Fruit fly (Drosophila melanogaster) whole organism, embryonic: ENCODE measurements around the gene Pat1.

ENCODE experiments used
- ATbp ChIP-seq: fragments of 200-800 bp; sonication (Bioruptor generic); optimal IDR thresholded peaks from 2 replicates; lab custom pipeline; 2017; ENCODE audit warnings: missing biosample characterization, mild to moderate bottlenecking, missing genetic modification characterization, missing genetic modification reagents
- Blimp-1 ChIP-seq: fragments of 200-800 bp; sonication (Bioruptor generic); optimal IDR thresholded peaks from 3 replicates; lab custom pipeline; 2018; ENCODE audit warnings: missing biosample characterization, missing genetic modification characterization, mild to moderate bottlenecking, moderate library complexity, missing genetic modification reagents
- BtbVII ChIP-seq: fragments of 200-800 bp; sonication (Bioruptor generic); optimal IDR thresholded peaks from 3 replicates; lab custom pipeline; 2017; ENCODE audit warnings: missing biosample characterization, mild to moderate bottlenecking, missing genetic modification characterization
- CG12104 ChIP-seq: fragments of 200-800 bp; sonication (Bioruptor generic); optimal IDR thresholded peaks from 3 replicates; lab custom pipeline; 2016; ENCODE audit warnings: missing biosample characterization, missing genetic modification characterization
- CG1603 ChIP-seq: fragments of 200-800 bp; sonication (Bioruptor generic); optimal IDR thresholded peaks from 2 replicates; lab custom pipeline; 2019; ENCODE audit warnings: missing biosample characterization, mild to moderate bottlenecking, missing genetic modification characterization, moderate library complexity
- CG17328 ChIP-seq: fragments of 200-800 bp; sonication (Bioruptor generic); IDR thresholded peaks from 2 replicates; pipeline ENCODE4 v1.3.6; 2022; ENCODE audit warnings: missing biosample characterization, missing genetic modification characterization
- CG17829 ChIP-seq: fragments of 200-800 bp; optimal IDR thresholded peaks from 2 replicates; lab custom pipeline; 2019; ENCODE audit warnings: missing biosample characterization, mild to moderate bottlenecking, missing genetic modification characterization, moderate library complexity
- CG1792 ChIP-seq: fragments of 200-800 bp; sonication (Bioruptor generic); optimal IDR thresholded peaks from 2 replicates; lab custom pipeline; 2016; ENCODE audit warnings: missing biosample characterization, missing genetic modification characterization
- CG2889 ChIP-seq: fragments of 200-800 bp; sonication (Bioruptor generic); IDR thresholded peaks from 3 replicates; pipeline ENCODE4 v1.3.6; 2022; ENCODE audit warnings: missing biosample characterization, missing genetic modification characterization
- CG30403 ChIP-seq: fragments of 200-800 bp; sonication (Bioruptor generic); optimal IDR thresholded peaks from 3 replicates; lab custom pipeline; 2016; ENCODE audit warnings: missing biosample characterization, missing genetic modification characterization
- CG31441 ChIP-seq: fragments of 200-800 bp; sonication (Bioruptor generic); IDR thresholded peaks from 2 replicates; pipeline ENCODE4 v1.3.6; 2022; ENCODE audit warnings: missing biosample characterization, missing genetic modification characterization
- CG34422 ChIP-seq: fragments of 200-800 bp; sonication (Bioruptor generic); IDR thresholded peaks from 3 replicates; pipeline ENCODE4 v1.3.6; 2022; ENCODE audit warnings: missing biosample characterization, missing genetic modification characterization
- CG6254 ChIP-seq: fragments of 200-800 bp; sonication (Bioruptor generic); optimal IDR thresholded peaks from 3 replicates; lab custom pipeline; 2017; ENCODE audit warnings: mild to moderate bottlenecking, missing biosample characterization, missing genetic modification reagents, missing genetic modification characterization
- CG6689 ChIP-seq: fragments of 200-800 bp; sonication (Bioruptor generic); IDR thresholded peaks from 2 replicates; pipeline ENCODE4 v1.3.6; 2022; ENCODE audit warnings: missing biosample characterization, missing genetic modification characterization
- CG6813 ChIP-seq: fragments of 200-800 bp; sonication (Bioruptor generic); optimal IDR thresholded peaks from 2 replicates; lab custom pipeline; 2017; ENCODE audit warnings: missing biosample characterization, missing genetic modification characterization, mild to moderate bottlenecking, moderate library complexity, missing genetic modification reagents
- CG7839 ChIP-seq: fragments of 200-800 bp; sonication (Bioruptor generic); optimal IDR thresholded peaks from 3 replicates; lab custom pipeline; 2018; ENCODE audit warnings: missing biosample characterization, mild to moderate bottlenecking, missing genetic modification characterization, moderate library complexity
- CG7987 ChIP-seq: fragments of 200-800 bp; sonication (Bioruptor generic); optimal IDR thresholded peaks from 2 replicates; lab custom pipeline; 2018; ENCODE audit warnings: missing biosample characterization, mild to moderate bottlenecking, missing genetic modification characterization, moderate library complexity
- CG8388 ChIP-seq: fragments of 200-800 bp; sonication (Bioruptor generic); optimal IDR thresholded peaks from 2 replicates; lab custom pipeline; 2019; ENCODE audit warnings: missing biosample characterization, mild to moderate bottlenecking, missing genetic modification characterization, moderate library complexity
- CG8765 ChIP-seq: fragments of 200-800 bp; sonication (Bioruptor generic); IDR thresholded peaks from 2 replicates; pipeline ENCODE4 v1.3.6; 2022; ENCODE audit warnings: missing biosample characterization, missing genetic modification characterization
- Chrac-16 ChIP-seq: fragments of 200-800 bp; sonication (Bioruptor generic); optimal IDR thresholded peaks from 3 replicates; lab custom pipeline; 2016; ENCODE audit warnings: missing biosample characterization, missing genetic modification characterization
- Dll ChIP-seq: fragments of 200-800 bp; sonication (Bioruptor generic); IDR thresholded peaks from 4 replicates; pipeline ENCODE4 v1.3.6; 2022; ENCODE audit warnings: missing biosample characterization, missing genetic modification characterization; ENCODE audit not compliant: partially characterized antibody
- Hr78 ChIP-seq, 2 experiments: fragments of 200-800 bp in 1 of 2; fragments of >200 bp in 1 of 2; sonication (Bioruptor generic) in 1 of 2; optimal IDR thresholded peaks; 2 replicates each; lab custom pipeline; 2017 to 2019; ENCODE audit warnings: missing biosample characterization in 2 of 2, missing genetic modification characterization in 2 of 2, mild to moderate bottlenecking in 1 of 2, moderate library complexity in 1 of 2
- Sox102F ChIP-seq: fragments of 200-800 bp; sonication (Bioruptor generic); optimal IDR thresholded peaks from 2 replicates; lab custom pipeline; 2018; ENCODE audit warnings: missing biosample characterization, mild to moderate bottlenecking, missing genetic modification characterization, moderate library complexity
- Xbp1 ChIP-seq: fragments of 200-800 bp; sonication (Bioruptor generic); optimal IDR thresholded peaks from 3 replicates; lab custom pipeline; 2016; ENCODE audit warnings: missing biosample characterization, mild to moderate bottlenecking, missing genetic modification characterization
- br ChIP-seq: fragments of >200 bp; optimal IDR thresholded peaks from 2 replicates; lab custom pipeline; 2017
- bsh ChIP-seq, 2 experiments: fragments of 200-800 bp; sonication (Bioruptor generic); optimal IDR thresholded peaks; 2 replicates each; lab custom pipeline; 2017 to 2018; ENCODE audit warnings: mild to moderate bottlenecking in 2 of 2, missing biosample characterization in 2 of 2, missing genetic modification characterization in 2 of 2, moderate library complexity in 1 of 2
- cg ChIP-seq: fragments of 200-800 bp; sonication (Bioruptor generic); optimal IDR thresholded peaks from 3 replicates; lab custom pipeline; 2019; ENCODE audit warnings: missing biosample characterization, mild to moderate bottlenecking, missing genetic modification characterization, moderate library complexity
- dpn ChIP-seq, 2 experiments: fragments of 200-800 bp; sonication (Bioruptor generic); optimal IDR thresholded peaks; 3 replicates each; lab custom pipeline; 2016; ENCODE audit warnings: missing biosample characterization in 2 of 2, missing genetic modification characterization in 2 of 2
- dysf ChIP-seq: fragments of 200-800 bp; sonication (Bioruptor generic); IDR thresholded peaks from 3 replicates; pipeline ENCODE4 v1.3.6; 2022; ENCODE audit warnings: missing biosample characterization, missing genetic modification characterization
- ewg ChIP-seq: fragments of 200-800 bp; sonication (Bioruptor generic); optimal IDR thresholded peaks from 3 replicates; lab custom pipeline; 2017; ENCODE audit warnings: mild to moderate bottlenecking, missing biosample characterization, missing genetic modification reagents, missing genetic modification characterization
- fd96Cb ChIP-seq: fragments of 200-800 bp; sonication (Bioruptor generic); optimal IDR thresholded peaks from 2 replicates; lab custom pipeline; 2018; ENCODE audit warnings: missing biosample characterization, mild to moderate bottlenecking, missing genetic modification characterization, moderate library complexity
- fu2 ChIP-seq: fragments of 200-800 bp; sonication (Bioruptor generic); optimal IDR thresholded peaks from 2 replicates; lab custom pipeline; 2016; ENCODE audit warnings: missing biosample characterization, missing genetic modification characterization
- gem ChIP-seq: fragments of 200-800 bp; sonication (Bioruptor generic); optimal IDR thresholded peaks from 2 replicates; lab custom pipeline; 2019; ENCODE audit warnings: missing biosample characterization, mild to moderate bottlenecking, missing genetic modification characterization, moderate library complexity
- gsb-n ChIP-seq: fragments of 200-800 bp; sonication (Bioruptor generic); optimal IDR thresholded peaks from 3 replicates; lab custom pipeline; 2018; ENCODE audit warnings: missing biosample characterization, mild to moderate bottlenecking, missing genetic modification characterization
- h ChIP-seq: fragments of >200 bp; optimal IDR thresholded peaks from 2 replicates; lab custom pipeline; 2017
- lmd ChIP-seq: fragments of 200-800 bp; sonication (Bioruptor generic); IDR thresholded peaks from 2 replicates; pipeline ENCODE4 v1.3.6; 2022; ENCODE audit warnings: missing biosample characterization, missing genetic modification characterization
- nerfin-2 ChIP-seq: fragments of 200-800 bp; sonication (Bioruptor generic); IDR thresholded peaks from 2 replicates; pipeline ENCODE4 v1.3.6; 2022; ENCODE audit warnings: missing biosample characterization, missing genetic modification characterization; ENCODE audit not compliant: partially characterized antibody
- oc ChIP-seq: fragments of 200-800 bp; sonication (Bioruptor generic); optimal IDR thresholded peaks from 2 replicates; lab custom pipeline; 2018; ENCODE audit warnings: missing biosample characterization, mild to moderate bottlenecking, missing genetic modification characterization, moderate library complexity
- pan ChIP-seq, 4 experiments: fragments of >200 bp in 3 of 4; fragments of 200-800 bp in 1 of 4; sonication (Bioruptor generic) in 1 of 4; optimal IDR thresholded peaks in 3 of 4; IDR thresholded peaks in 1 of 4; 2 replicates each; pipeline versions ENCODE4 v1.3.6 to Lab custom; 2017 to 2022; ENCODE audit warnings: missing biosample characterization in 2 of 4, missing genetic modification characterization in 2 of 4, mixed read lengths in 1 of 4
- peb ChIP-seq: fragments of 200-800 bp; sonication (Bioruptor generic); IDR thresholded peaks from 2 replicates; pipeline ENCODE4 v1.3.6; 2022; ENCODE audit warnings: missing biosample characterization, missing genetic modification characterization
- prd ChIP-seq, 3 experiments: fragments of >200 bp in 2 of 3; fragments of 200-800 bp in 1 of 3; sonication (Bioruptor generic) in 1 of 3; optimal IDR thresholded peaks in 2 of 3; IDR thresholded peaks in 1 of 3; 2 replicates in 2 of 3; 3 replicates in 1 of 3; pipeline versions ENCODE4 v1.3.6 to Lab custom; 2017 to 2022; ENCODE audit warnings: missing biosample characterization in 1 of 3, missing genetic modification characterization in 1 of 3
- sc ChIP-seq, 3 experiments: fragments of >200 bp in 2 of 3; fragments of 200-800 bp in 1 of 3; sonication (Bioruptor generic) in 1 of 3; optimal IDR thresholded peaks; 2 replicates in 2 of 3; 3 replicates in 1 of 3; lab custom pipeline; 2017; ENCODE audit warnings: mild to moderate bottlenecking in 1 of 3, missing biosample characterization in 1 of 3, missing genetic modification characterization in 1 of 3, missing genetic modification reagents in 1 of 3
- sima ChIP-seq: fragments of 200-800 bp; sonication (Bioruptor generic); optimal IDR thresholded peaks from 2 replicates; lab custom pipeline; 2016; ENCODE audit warnings: missing biosample characterization, missing genetic modification characterization
- slbo ChIP-seq: fragments of 200-800 bp; sonication (Bioruptor generic); IDR thresholded peaks from 2 replicates; pipeline ENCODE4 v1.3.6; 2022; ENCODE audit warnings: missing biosample characterization, missing genetic modification characterization
- ttk ChIP-seq: fragments of 200-800 bp; sonication (Bioruptor generic); IDR thresholded peaks from 2 replicates; pipeline ENCODE4 v2.1.2; 2022; ENCODE audit warnings: missing biosample characterization, missing genetic modification characterization
- zfh1 ChIP-seq: fragments of 200-800 bp; sonication (Bioruptor generic); IDR thresholded peaks from 3 replicates; pipeline ENCODE4 v1.3.6; 2022; ENCODE audit warnings: missing biosample characterization, missing genetic modification characterization

Gene Pat1

DNA sequence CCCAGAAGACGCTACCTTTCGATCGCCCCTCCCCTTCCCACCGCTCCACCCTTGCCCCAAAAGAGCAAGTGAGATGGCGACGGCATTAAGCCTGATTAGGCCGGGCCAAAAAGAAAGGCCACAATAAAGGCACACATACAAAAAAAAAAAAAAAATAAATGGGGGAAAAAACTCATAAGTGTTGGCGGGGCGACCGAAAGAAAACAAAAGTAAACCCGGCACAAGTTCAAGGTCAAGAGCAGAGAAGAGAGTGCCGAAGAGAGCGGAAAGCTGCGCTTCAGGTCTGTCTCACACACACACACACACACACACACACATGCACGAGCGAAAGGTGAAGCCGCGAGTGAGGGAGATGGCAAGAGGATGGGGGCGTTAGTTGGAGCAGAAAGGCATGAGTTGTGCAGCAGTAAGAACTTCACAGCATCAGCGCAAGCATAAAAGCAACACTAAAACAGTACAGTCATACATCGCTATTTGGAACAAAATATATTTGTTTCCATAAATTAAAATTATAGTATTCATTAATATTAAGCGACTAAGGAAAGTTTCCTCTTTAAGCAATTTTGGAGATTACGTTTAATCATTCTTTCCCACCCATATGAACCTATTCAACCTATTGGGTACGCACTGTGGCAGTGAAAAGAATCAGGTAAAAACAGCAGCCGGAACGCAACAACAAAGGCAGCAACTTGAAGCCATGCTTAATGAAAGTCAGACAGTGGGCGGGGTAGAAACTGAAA, 33.6 kb downstream of the Pat1 start (continued):
- TF ChIP-seq CG8765 (0 out of 2 replicates have a peak, but pooled peaks have one; percentile 7), h (lab: Kevin White, UChicago) (no peak), peb (GFP tag; lab: Robert Waterston, UW) (peak; percentile 47; the same call in 1 of the 2 replicates), bsh (GFP tag; optimal IDR thresholded peaks at IDR 0.05; lab: Kevin White, UChicago) (peak; percentile 43 to 68), Xbp1 (GFP tag; lab: Kevin White, UChicago) (peak; percentile 10), CG17328 (GFP tag; lab: Robert Waterston, UW) (no peak), fu2 (no peak), ttk (GFP tag; lab: Robert Waterston, UW) (no peak), zfh1 (GFP tag; lab: Robert Waterston, UW) (peak; percentile 70), CG8388 (GFP tag; lab: Kevin White, UChicago) (peak; percentile 30), cg (GFP tag; lab: Kevin White, UChicago) (peak; percentile 32), gem (tag; lab: Kevin White, UChicago) (peak; percentile 62), lmd (GFP tag; lab: Robert Waterston, UW) (peak; percentile 34; the same call in 1 of the 2 replicates), dpn (GFP tag; optimal IDR thresholded peaks at IDR 0.05; lab: Kevin White, UChicago) (peak in 1 of 2 experiments; percentile 5), fd96Cb (peak; percentile 20), CG7839 (tag; lab: Kevin White, UChicago) (peak; percentile 49), CG30403 (peak; percentile 31), CG6254 (GFP tag; lab: Kevin White, UChicago) (peak; percentile 2), CG1792 (no peak), CG2889 (GFP tag; lab: Robert Waterston, UW) (no peak), Chrac-16 (GFP tag; lab: Kevin White, UChicago) (peak; percentile 31), BtbVII (no peak), CG1603 (tag; lab: Kevin White, UChicago) (no peak), CG7987 (no peak), ewg (GFP tag; lab: Kevin White, UChicago) (no peak), slbo (GFP tag; lab: Robert Waterston, UW) (peak; percentile 42), br (no peak), sima (no peak), Sox102F (GFP tag; lab: Kevin White, UChicago) (peak; percentile 9), CG12104 (no peak), nerfin-2 (no peak), Dll (GFP tag; lab: Robert Waterston, UW) (no peak), gsb-n (tag; lab: Kevin White, UChicago) (peak; percentile 21), Hr78 (GFP tag; optimal IDR thresholded peaks at IDR 0.05; lab: Kevin White, UChicago) (peak in 1 of 2 experiments; percentile 50), CG6813 (no peak), ATbp (GFP tag; lab: Kevin White, UChicago) (peak; percentile 6), oc (tag; lab: Kevin White, UChicago) (peak; percentile 84), CG34422 (0 out of 3 replicates have a peak, but pooled peaks have one; percentile 28), sc (optimal IDR thresholded peaks at IDR 0.05; lab: Kevin White, UChicago) (no peak), sc (GFP tag; optimal IDR thresholded peaks at IDR 0.05; lab: Kevin White, UChicago) (peak; percentile 5), CG31441 (peak; percentile 33; the same call in 1 of the 2 replicates), CG17829 (tag; lab: Kevin White, UChicago) (peak; percentile 0), dysf (GFP tag; lab: Robert Waterston, UW) (0 out of 3 replicates have a peak, but pooled peaks have one; percentile 51), prd (optimal IDR thresholded peaks at IDR 0.05; lab: Kevin White, UChicago) (no peak), prd (GFP tag; IDR thresholded peaks at IDR 0.05; lab: Robert Waterston, UW) (peak; percentile 62), CG6689 (GFP tag; lab: Robert Waterston, UW) (peak; percentile 51), pan (optimal IDR thresholded peaks at IDR 0.05; lab: Kevin White, UChicago) (no peak), pan (GFP tag; optimal IDR thresholded peaks at IDR 0.05 in 1 of 2, IDR thresholded peaks at IDR 0.05 in 1 of 2) (peak in 1 of 2 experiments; percentile 38), Blimp-1 (peak; percentile 99)
